Worm (Caenorhabditis elegans) whole organism, young adult: ENCODE results near the gene T05B9.1.
A peak's percentile ranks its signal among the peaks of the same experiment; 100 is the strongest.

Experiments
- B0019.2 ChIP-seq: fragments of 200-800 bp; sonication (Bioruptor generic); conservative IDR thresholded peaks from 2 replicates; pipeline ENCODE4 v1.3.6; 2022; ENCODE audit warnings: missing genetic modification reagents, missing genetic modification characterization, missing compliant biosample characterization
- B0035.1 ChIP-seq: sonication (generic microtip); optimal IDR thresholded peaks from 2 replicates; lab custom pipeline; 2016; ENCODE audit warnings: missing genetic modification characterization, mild to moderate bottlenecking, missing compliant biosample characterization, missing genotype, missing genetic modification reagents
- B0261.1 ChIP-seq: sonication (generic microtip); optimal IDR thresholded peaks from 2 replicates; lab custom pipeline; 2016; ENCODE audit warnings: mild to moderate bottlenecking, missing genetic modification characterization, moderate library complexity, missing compliant biosample characterization
- F33H1.4 ChIP-seq: fragments of 200-800 bp; sonication (Bioruptor generic); IDR thresholded peaks from 2 replicates; pipeline ENCODE4 v1.3.6; 2022; ENCODE audit warnings: missing genetic modification reagents, missing genetic modification characterization, missing compliant biosample characterization
- F49E8.2 ChIP-seq: sonication (generic microtip); optimal IDR thresholded peaks from 3 replicates; lab custom pipeline; 2017; ENCODE audit warnings: missing genetic modification characterization, mild to moderate bottlenecking, missing compliant biosample characterization, antibody characterized with exemption, moderate library complexity; ENCODE audit not compliant: insufficient read depth
- F57A8.1 ChIP-seq: fragments of 200-800 bp; sonication (Bioruptor generic); optimal IDR thresholded peaks from 2 replicates; lab custom pipeline; 2018; ENCODE audit warnings: mild to moderate bottlenecking, missing genetic modification characterization, moderate library complexity, missing compliant biosample characterization
- K11D2.4 ChIP-seq: fragments of 200-800 bp; sonication (Bioruptor generic); IDR thresholded peaks from 2 replicates; pipeline ENCODE4 v1.3.6; 2022; ENCODE audit warnings: missing genetic modification reagents, missing genetic modification characterization, missing compliant biosample characterization
- T26A5.8 ChIP-seq: sonication (generic microtip); optimal IDR thresholded peaks from 2 replicates; lab custom pipeline; 2016; ENCODE audit warnings: missing genetic modification characterization, missing compliant biosample characterization
- Y67H2A.10 ChIP-seq: fragments of 200-800 bp; sonication (Bioruptor generic); conservative IDR thresholded peaks from 2 replicates; pipeline ENCODE4 v1.3.6; 2022; ENCODE audit warnings: missing genetic modification reagents, missing genetic modification characterization, missing compliant biosample characterization
- ZK185.1 ChIP-seq: sonication (generic microtip); optimal IDR thresholded peaks from 2 replicates; lab custom pipeline; 2016; ENCODE audit warnings: mild to moderate bottlenecking, missing genetic modification characterization, missing compliant biosample characterization; ENCODE audit not compliant: poor library complexity, severe bottlenecking
- aptf-2 ChIP-seq: fragments of 200-800 bp; sonication (Bioruptor generic); conservative IDR thresholded peaks from 2 replicates; pipeline ENCODE4 v1.3.6; 2022; ENCODE audit warnings: missing genetic modification reagents, missing genetic modification characterization, missing compliant biosample characterization
- athp-1 ChIP-seq: sonication (generic microtip); optimal IDR thresholded peaks from 2 replicates; lab custom pipeline; 2017; ENCODE audit warnings: mild to moderate bottlenecking, missing genetic modification characterization, missing compliant biosample characterization
- bed-1 ChIP-seq: fragments of 200-800 bp; sonication (Bioruptor generic); IDR thresholded peaks from 2 replicates; pipeline ENCODE4 v1.3.6; 2022; ENCODE audit warnings: missing genetic modification reagents, missing genetic modification characterization, missing compliant biosample characterization
- cebp-1 ChIP-seq, 2 experiments: fragments of 200-800 bp in 1 of 2; sonication (Bioruptor generic) in 1 of 2; sonication (generic microtip) in 1 of 2; IDR thresholded peaks in 1 of 2; optimal IDR thresholded peaks in 1 of 2; 2 replicates each; pipeline versions ENCODE4 v1.3.6 to Lab custom; 2017 to 2022; ENCODE audit warnings: missing compliant biosample characterization in 2 of 2, missing genetic modification characterization in 2 of 2, mild to moderate bottlenecking in 1 of 2, missing genetic modification reagents in 1 of 2, moderate library complexity in 1 of 2
- cebp-2 ChIP-seq: fragments of 200-800 bp; sonication (Bioruptor generic); IDR thresholded peaks from 2 replicates; pipeline ENCODE4 v1.3.6; 2022; ENCODE audit warnings: missing genetic modification characterization, missing compliant biosample characterization
- ceh-40 ChIP-seq: fragments of 200-800 bp; sonication (Bioruptor generic); IDR thresholded peaks from 2 replicates; pipeline ENCODE4 v1.3.6; 2022; ENCODE audit warnings: missing genetic modification characterization, missing compliant biosample characterization
- ceh-79 ChIP-seq: sonication (generic microtip); optimal IDR thresholded peaks from 2 replicates; lab custom pipeline; 2017; ENCODE audit warnings: mild to moderate bottlenecking, missing genetic modification characterization, missing compliant biosample characterization
- ceh-91 ChIP-seq: fragments of 200-800 bp; sonication (Bioruptor generic); IDR thresholded peaks from 2 replicates; pipeline ENCODE4 v1.3.6; 2022; ENCODE audit warnings: missing genetic modification reagents, missing genetic modification characterization, missing compliant biosample characterization
- dpff-1 ChIP-seq: sonication (generic microtip); optimal IDR thresholded peaks from 2 replicates; lab custom pipeline; 2017; ENCODE audit warnings: mild to moderate bottlenecking, missing genetic modification characterization, missing compliant biosample characterization
- egl-18 ChIP-seq: fragments of 200-800 bp; sonication (Bioruptor generic); IDR thresholded peaks from 2 replicates; pipeline ENCODE4 v1.3.6; 2022; ENCODE audit warnings: missing genetic modification reagents, missing genetic modification characterization, missing compliant biosample characterization
- ekl-4 ChIP-seq: fragments of 200-800 bp; sonication (Bioruptor generic); IDR thresholded peaks from 2 replicates; pipeline ENCODE4 v1.3.6; 2022; ENCODE audit warnings: missing genetic modification reagents, missing genetic modification characterization, missing compliant biosample characterization
- gei-17 ChIP-seq: fragments of 200-800 bp; sonication (Bioruptor generic); optimal IDR thresholded peaks from 2 replicates; lab custom pipeline; 2018; ENCODE audit warnings: mild to moderate bottlenecking, missing genetic modification characterization, missing compliant biosample characterization
- him-1 ChIP-seq: sonication (generic microtip); optimal IDR thresholded peaks from 2 replicates; lab custom pipeline; 2016; ENCODE audit warnings: missing genotype, missing genetic modification reagents, missing genetic modification characterization, missing compliant biosample characterization
- hlh-12 ChIP-seq: sonication (generic microtip); optimal IDR thresholded peaks from 2 replicates; lab custom pipeline; 2016; ENCODE audit warnings: missing genetic modification characterization, missing compliant biosample characterization
- hmg-20 ChIP-seq: fragments of 200-800 bp; sonication (Bioruptor generic); IDR thresholded peaks from 2 replicates; pipeline ENCODE4 v1.3.6; 2022; ENCODE audit warnings: missing genetic modification reagents, missing genetic modification characterization, missing compliant biosample characterization
- lag-1 ChIP-seq: fragments of 200-800 bp; sonication (Bioruptor generic); IDR thresholded peaks from 2 replicates; pipeline ENCODE4 v1.3.6; 2022; ENCODE audit warnings: missing genetic modification reagents, missing genetic modification characterization, missing compliant biosample characterization
- lin-26 ChIP-seq: fragments of 200-800 bp; sonication (Bioruptor generic); IDR thresholded peaks from 2 replicates; pipeline ENCODE4 v1.3.6; 2022; ENCODE audit warnings: missing genetic modification reagents, missing genetic modification characterization, missing compliant biosample characterization
- lin-35 ChIP-seq, 3 experiments: fragments of 150-350 bp in 2 of 3; sonication (generic microtip) in 1 of 3; optimal IDR thresholded peaks; 2 replicates each; lab custom pipeline; 2014 to 2018; ENCODE audit warnings: missing biosample characterization in 3 of 3, missing genetic modification characterization in 3 of 3, missing genetic modification reagents in 3 of 3
- lin-54 ChIP-seq: fragments of 200-800 bp; sonication (Bioruptor generic); optimal IDR thresholded peaks from 2 replicates; lab custom pipeline; 2018; ENCODE audit warnings: mild to moderate bottlenecking, missing genetic modification characterization, missing compliant biosample characterization
- lsl-1 ChIP-seq: fragments of 200-800 bp; sonication (Bioruptor generic); optimal IDR thresholded peaks from 2 replicates; lab custom pipeline; 2018; ENCODE audit warnings: mild to moderate bottlenecking, missing genetic modification characterization, moderate library complexity, missing compliant biosample characterization
- madf-3 ChIP-seq: fragments of 200-800 bp; sonication (Bioruptor generic); IDR thresholded peaks from 2 replicates; pipeline ENCODE4 v1.3.6; 2022; ENCODE audit warnings: missing genetic modification reagents, missing genetic modification characterization, missing compliant biosample characterization
- madf-6 ChIP-seq: fragments of 200-800 bp; sonication (Bioruptor generic); IDR thresholded peaks from 2 replicates; pipeline ENCODE4 v1.3.6; 2022; ENCODE audit warnings: missing genetic modification reagents, missing genetic modification characterization, missing compliant biosample characterization
- madf-8 ChIP-seq: fragments of 200-800 bp; sonication (Bioruptor generic); conservative IDR thresholded peaks from 2 replicates; pipeline ENCODE4 v1.3.6; 2022; ENCODE audit warnings: missing genetic modification reagents, missing genetic modification characterization, missing compliant biosample characterization
- mcd-1 ChIP-seq: fragments of 200-800 bp; sonication (Bioruptor generic); IDR thresholded peaks from 2 replicates; pipeline ENCODE4 v1.3.6; 2022; ENCODE audit warnings: missing genetic modification reagents, missing genetic modification characterization, missing compliant biosample characterization
- nfya-2 ChIP-seq: fragments of 200-800 bp; sonication (Bioruptor generic); IDR thresholded peaks from 2 replicates; pipeline ENCODE4 v1.3.6; 2022; ENCODE audit warnings: missing genetic modification reagents, missing genetic modification characterization, missing compliant biosample characterization
- nhr-179 ChIP-seq: sonication (generic microtip); optimal IDR thresholded peaks from 2 replicates; lab custom pipeline; 2016; ENCODE audit warnings: mild to moderate bottlenecking, missing genetic modification characterization, missing compliant biosample characterization
- pbrm-1 ChIP-seq: fragments of 200-800 bp; sonication (Bioruptor generic); IDR thresholded peaks from 2 replicates; pipeline ENCODE4 v1.3.6; 2022; ENCODE audit warnings: missing genetic modification reagents, missing genetic modification characterization, missing compliant biosample characterization
- rcor-1 ChIP-seq: fragments of 200-800 bp; sonication (Bioruptor generic); IDR thresholded peaks from 2 replicates; pipeline ENCODE4 v1.3.6; 2022; ENCODE audit warnings: missing genetic modification reagents, missing genetic modification characterization, missing compliant biosample characterization
- rpc-1 ChIP-seq, 2 experiments: fragments of 150-350 bp in 1 of 2; sonication (generic microtip) in 1 of 2; optimal IDR thresholded peaks; 2 replicates each; lab custom pipeline; 2014 to 2018; ENCODE audit warnings: missing biosample characterization in 1 of 2, missing genetic modification characterization in 1 of 2, missing genetic modification reagents in 1 of 2, missing genotype in 1 of 2
- snpc-1.3 ChIP-seq: sonication (generic microtip); optimal IDR thresholded peaks from 2 replicates; lab custom pipeline; 2017; ENCODE audit warnings: missing genetic modification characterization, mild to moderate bottlenecking, missing compliant biosample characterization, antibody characterized with exemption, moderate library complexity, missing genotype, missing genetic modification reagents; ENCODE audit not compliant: insufficient read depth
- snpc-3.4 ChIP-seq: sonication (generic microtip); optimal IDR thresholded peaks from 2 replicates; lab custom pipeline; 2017; ENCODE audit warnings: missing genetic modification characterization, mild to moderate bottlenecking, missing compliant biosample characterization, antibody characterized with exemption, moderate library complexity, missing genotype, missing genetic modification reagents
- somi-1 ChIP-seq: fragments of 200-800 bp; sonication (Bioruptor generic); optimal IDR thresholded peaks from 2 replicates; lab custom pipeline; 2018; ENCODE audit warnings: mild to moderate bottlenecking, missing genetic modification characterization, missing compliant biosample characterization
- sptf-2 ChIP-seq: fragments of 200-800 bp; sonication (Bioruptor generic); optimal IDR thresholded peaks from 2 replicates; lab custom pipeline; 2018; ENCODE audit warnings: mild to moderate bottlenecking, missing genetic modification characterization, missing compliant biosample characterization
- unc-130 ChIP-seq: sonication (generic microtip); optimal IDR thresholded peaks from 2 replicates; lab custom pipeline; 2016; ENCODE audit warnings: missing genetic modification reagents, missing genetic modification characterization, missing compliant biosample characterization
- unc-62 ChIP-seq: fragments of 150-350 bp; optimal IDR thresholded peaks from 2 replicates; lab custom pipeline; 2014; ENCODE audit warnings: missing biosample characterization, missing genetic modification reagents, missing genetic modification characterization
- xnd-1 ChIP-seq: sonication (generic microtip); optimal IDR thresholded peaks from 2 replicates; lab custom pipeline; 2016; ENCODE audit warnings: missing genotype, missing genetic modification reagents, missing genetic modification characterization, missing compliant biosample characterization
- ztf-25 ChIP-seq: fragments of 200-800 bp; sonication (Bioruptor generic); IDR thresholded peaks from 2 replicates; pipeline ENCODE4 v1.3.6; 2022; ENCODE audit warnings: missing genetic modification reagents, missing genetic modification characterization, missing compliant biosample characterization
- ztf-3 ChIP-seq: fragments of 200-800 bp; sonication (Bioruptor generic); optimal IDR thresholded peaks from 2 replicates; lab custom pipeline; 2018; ENCODE audit warnings: mild to moderate bottlenecking, missing genetic modification characterization, missing compliant biosample characterization
- ztf-6 ChIP-seq: fragments of 200-800 bp; sonication (Bioruptor generic); IDR thresholded peaks from 2 replicates; pipeline ENCODE4 v1.3.6; 2022; ENCODE audit warnings: missing genetic modification reagents, missing genetic modification characterization, missing compliant biosample characterization

Gene T05B9.1

ce11 chrII:11241497-11241896, 19.5 kb downstream of the T05B9.1 start:
- TF ChIP-seq sptf-2 (no peak), cebp-1 (GFP tag; IDR thresholded peaks at IDR 0.05; lab: Robert Waterston, UW) (no peak), cebp-1 (tag; optimal IDR thresholded peaks at IDR 0.05; lab: Kevin White, UChicago) (no peak), madf-6 (GFP tag; lab: Robert Waterston, UW) (peak; percentile 81), nfya-2 (GFP tag; lab: Robert Waterston, UW) (no peak), B0261.1 (no peak), F57A8.1 (no peak), unc-130 (GFP tag; lab: Kevin White, UChicago) (no peak), ztf-3 (GFP tag; lab: Kevin White, UChicago) (no peak), madf-8 (peak; percentile 74), xnd-1 (tag; lab: Kevin White, UChicago) (peak; percentile 93), hmg-20 (GFP tag; lab: Robert Waterston, UW) (no peak), ceh-91 (GFP tag; lab: Robert Waterston, UW) (peak; percentile 9; the same call in 1 of the 2 replicates), ZK185.1 (tag; lab: Kevin White, UChicago) (no peak), ceh-40 (no peak), ceh-79 (tag; lab: Kevin White, UChicago) (no peak), ztf-25 (GFP tag; lab: Robert Waterston, UW) (no peak), him-1 (tag; lab: Kevin White, UChicago) (peak; percentile 76), bed-1 (GFP tag; lab: Robert Waterston, UW) (no peak), hlh-12 (tag; lab: Kevin White, UChicago) (no peak), mcd-1 (GFP tag; lab: Robert Waterston, UW) (no peak), F33H1.4 (GFP tag; lab: Robert Waterston, UW) (peak; percentile 56), unc-62 (GFP tag; lab: Kevin White, UChicago) (no peak), snpc-1.3 (tag; lab: Kevin White, UChicago) (no peak), lag-1 (GFP tag; lab: Robert Waterston, UW) (no peak), cebp-2 (no peak), pbrm-1 (GFP tag; lab: Robert Waterston, UW) (no peak), dpff-1 (tag; lab: Kevin White, UChicago) (no peak), lin-35 (GFP tag; optimal IDR thresholded peaks at IDR 0.05; lab: Kevin White, UChicago) (no peak), rcor-1 (GFP tag; lab: Robert Waterston, UW) (0 out of 2 replicates have a peak, but pooled peaks have one; percentile 10), Y67H2A.10 (GFP tag; lab: Robert Waterston, UW) (no peak), gei-17 (GFP tag; lab: Kevin White, UChicago) (no peak), madf-3 (GFP tag; lab: Robert Waterston, UW) (no peak), athp-1 (peak; percentile 70), ztf-6 (GFP tag; lab: Robert Waterston, UW) (no peak), lsl-1 (peak; percentile 96), F49E8.2 (tag; lab: Kevin White, UChicago) (peak; percentile 46), somi-1 (no peak), B0019.2 (GFP tag; lab: Robert Waterston, UW) (peak; percentile 99)

ce11 chrII:11240963-11241362, 20.0 kb downstream of the T05B9.1 start:
- no peak for TF ChIP-seq snpc-3.4 (tag; lab: Kevin White, UChicago)
- no peak for TF ChIP-seq egl-18
- TF ChIP-seq aptf-2 (GFP tag; lab: Robert Waterston, UW): no peak
- TF ChIP-seq F57A8.1: no peak
- TF ChIP-seq T26A5.8 (tag; lab: Kevin White, UChicago): no peak
- TF ChIP-seq B0035.1 (tag; lab: Kevin White, UChicago): no peak
- no peak for TF ChIP-seq rcor-1 (GFP tag; lab: Robert Waterston, UW)
- no peak for TF ChIP-seq hmg-20 (GFP tag; lab: Robert Waterston, UW)
- TF ChIP-seq lin-26: no peak
- no peak for TF ChIP-seq nhr-179 (tag; lab: Kevin White, UChicago)
- TF ChIP-seq rpc-1 (optimal IDR thresholded peaks at IDR 0.05; lab: Kevin White, UChicago): no peak
- TF ChIP-seq rpc-1 (tag; optimal IDR thresholded peaks at IDR 0.05; lab: Kevin White, UChicago): no peak
- TF ChIP-seq ekl-4 (GFP tag; lab: Robert Waterston, UW): no peak
- no peak for TF ChIP-seq lin-54 (GFP tag; lab: Kevin White, UChicago)
- TF ChIP-seq K11D2.4 (GFP tag; lab: Robert Waterston, UW): no peak
